Fruit fly (Drosophila melanogaster) whole organism, embryonic: ENCODE measurements around the gene Cks85A.

Source experiments
- CG1024 ChIP-seq: fragments of 200-800 bp; sonication (Bioruptor generic); IDR thresholded peaks from 2 replicates; pipeline ENCODE4 v1.3.6; 2022; ENCODE audit warnings: missing biosample characterization, missing genetic modification characterization
- CG10979 ChIP-seq: fragments of 200-800 bp; sonication (Bioruptor generic); optimal IDR thresholded peaks from 2 replicates; lab custom pipeline; 2018; ENCODE audit warnings: missing biosample characterization, mild to moderate bottlenecking, missing genetic modification characterization, moderate library complexity
- CG11696 ChIP-seq: fragments of 200-800 bp; sonication (Bioruptor generic); IDR thresholded peaks from 2 replicates; pipeline ENCODE4 v1.3.6; 2022; ENCODE audit warnings: missing biosample characterization, missing genetic modification characterization
- CG12942 ChIP-seq: fragments of 200-800 bp; sonication (Bioruptor generic); optimal IDR thresholded peaks from 3 replicates; lab custom pipeline; 2016; ENCODE audit warnings: missing biosample characterization, missing genetic modification characterization
- CG13287 ChIP-seq: fragments of 200-800 bp; sonication (Bioruptor generic); IDR thresholded peaks from 2 replicates; pipeline ENCODE4 v1.3.6; 2022; ENCODE audit warnings: missing biosample characterization, missing genetic modification characterization; ENCODE audit not compliant: partially characterized antibody
- CG15514 ChIP-seq: fragments of 200-800 bp; sonication (Bioruptor generic); optimal IDR thresholded peaks from 3 replicates; lab custom pipeline; 2017; ENCODE audit warnings: missing biosample characterization, missing genetic modification characterization, mild to moderate bottlenecking, moderate library complexity, missing genetic modification reagents
- CG1647 ChIP-seq: fragments of 200-800 bp; sonication (Bioruptor generic); optimal IDR thresholded peaks from 3 replicates; lab custom pipeline; 2016; ENCODE audit warnings: missing biosample characterization, missing genetic modification characterization
- CG18262 ChIP-seq: fragments of 200-800 bp; optimal IDR thresholded peaks from 3 replicates; lab custom pipeline; 2019; ENCODE audit warnings: missing biosample characterization, mild to moderate bottlenecking, missing genetic modification characterization, moderate library complexity
- CG18619 ChIP-seq: fragments of 200-800 bp; sonication (Bioruptor generic); optimal IDR thresholded peaks from 3 replicates; lab custom pipeline; 2017; ENCODE audit warnings: missing biosample characterization, mild to moderate bottlenecking, missing genetic modification characterization
- CG30403 ChIP-seq: fragments of 200-800 bp; sonication (Bioruptor generic); optimal IDR thresholded peaks from 3 replicates; lab custom pipeline; 2016; ENCODE audit warnings: missing biosample characterization, missing genetic modification characterization
- CG30431 ChIP-seq: fragments of 200-800 bp; sonication (Bioruptor generic); optimal IDR thresholded peaks from 2 replicates; lab custom pipeline; 2017; ENCODE audit warnings: missing biosample characterization, missing genetic modification characterization
- CG31365 ChIP-seq: fragments of 200-800 bp; sonication (Bioruptor generic); optimal IDR thresholded peaks from 2 replicates; lab custom pipeline; 2018; ENCODE audit warnings: missing biosample characterization, mild to moderate bottlenecking, missing genetic modification characterization
- CG3163 ChIP-seq: fragments of 200-800 bp; sonication (Bioruptor generic); optimal IDR thresholded peaks from 3 replicates; lab custom pipeline; 2016; ENCODE audit warnings: missing biosample characterization, missing genetic modification characterization
- CG3407 ChIP-seq: fragments of 200-800 bp; sonication (Bioruptor generic); optimal IDR thresholded peaks from 2 replicates; lab custom pipeline; 2018; ENCODE audit warnings: missing biosample characterization, mild to moderate bottlenecking, missing genetic modification characterization
- CG4360 ChIP-seq: fragments of 200-800 bp; sonication (Bioruptor generic); IDR thresholded peaks from 2 replicates; pipeline ENCODE4 v1.3.6; 2022; ENCODE audit warnings: missing biosample characterization, missing genetic modification characterization
- CG4730 ChIP-seq: fragments of 200-800 bp; sonication (Bioruptor generic); IDR thresholded peaks from 2 replicates; pipeline ENCODE4 v1.3.6; 2022; ENCODE audit warnings: missing biosample characterization, missing genetic modification characterization
- CG6254 ChIP-seq: fragments of 200-800 bp; sonication (Bioruptor generic); optimal IDR thresholded peaks from 3 replicates; lab custom pipeline; 2017; ENCODE audit warnings: mild to moderate bottlenecking, missing biosample characterization, missing genetic modification reagents, missing genetic modification characterization
- CG8765 ChIP-seq: fragments of 200-800 bp; sonication (Bioruptor generic); IDR thresholded peaks from 2 replicates; pipeline ENCODE4 v1.3.6; 2022; ENCODE audit warnings: missing biosample characterization, missing genetic modification characterization
- CG9609 ChIP-seq: fragments of 200-800 bp; sonication (Bioruptor generic); optimal IDR thresholded peaks from 3 replicates; lab custom pipeline; 2016; ENCODE audit warnings: missing biosample characterization, missing genetic modification characterization
- Chrac-16 ChIP-seq: fragments of 200-800 bp; sonication (Bioruptor generic); optimal IDR thresholded peaks from 3 replicates; lab custom pipeline; 2016; ENCODE audit warnings: missing biosample characterization, missing genetic modification characterization
- D19A ChIP-seq: fragments of 200-800 bp; optimal IDR thresholded peaks from 3 replicates; lab custom pipeline; 2019; ENCODE audit warnings: missing biosample characterization, mild to moderate bottlenecking, missing genetic modification characterization, moderate library complexity
- Dfd ChIP-seq, 2 experiments: fragments of >200 bp; optimal IDR thresholded peaks; 2 replicates each; lab custom pipeline; 2017; ENCODE audit warnings: missing biosample characterization in 2 of 2, missing genetic modification characterization in 2 of 2
- E2f1 ChIP-seq: fragments of 200-800 bp; sonication (Bioruptor generic); IDR thresholded peaks from 2 replicates; pipeline ENCODE4 v1.3.6; 2022; ENCODE audit warnings: missing biosample characterization, missing genetic modification characterization
- H15 ChIP-seq: fragments of 200-800 bp; sonication (Bioruptor generic); IDR thresholded peaks from 3 replicates; pipeline ENCODE4 v1.3.6; 2022; ENCODE audit warnings: missing biosample characterization, missing genetic modification characterization
- Hr39 ChIP-seq: fragments of >200 bp; optimal IDR thresholded peaks from 2 replicates; lab custom pipeline; 2017
- Hsf ChIP-seq: fragments of 200-800 bp; sonication (Bioruptor generic); optimal IDR thresholded peaks from 3 replicates; lab custom pipeline; 2016; ENCODE audit warnings: missing biosample characterization, missing genetic modification characterization
- MTF-1 ChIP-seq: fragments of 200-800 bp; sonication (Bioruptor generic); optimal IDR thresholded peaks from 2 replicates; lab custom pipeline; 2018; ENCODE audit warnings: missing biosample characterization, mild to moderate bottlenecking, missing genetic modification characterization, borderline replicate concordance
- Max ChIP-seq: fragments of 200-800 bp; sonication (Bioruptor generic); optimal IDR thresholded peaks from 2 replicates; lab custom pipeline; 2016; ENCODE audit warnings: missing biosample characterization, mild to moderate bottlenecking, missing genetic modification characterization
- NC2β ChIP-seq: fragments of 200-800 bp; sonication (Bioruptor generic); optimal IDR thresholded peaks from 2 replicates; lab custom pipeline; 2016; ENCODE audit warnings: missing biosample characterization, missing genetic modification characterization
- Sox102F ChIP-seq: fragments of 200-800 bp; sonication (Bioruptor generic); optimal IDR thresholded peaks from 2 replicates; lab custom pipeline; 2018; ENCODE audit warnings: missing biosample characterization, mild to moderate bottlenecking, missing genetic modification characterization, moderate library complexity
- al ChIP-seq: fragments of 200-800 bp; sonication (Bioruptor generic); IDR thresholded peaks from 2 replicates; pipeline ENCODE4 v1.3.6; 2022; ENCODE audit warnings: missing biosample characterization, missing genetic modification characterization
- ara ChIP-seq: fragments of 200-800 bp; sonication (Bioruptor generic); IDR thresholded peaks from 2 replicates; pipeline ENCODE4 v1.3.6; 2022; ENCODE audit warnings: missing biosample characterization, missing genetic modification characterization
- ase ChIP-seq: fragments of 200-800 bp; sonication (Bioruptor generic); IDR thresholded peaks from 3 replicates; pipeline ENCODE4 v1.3.6; 2022; ENCODE audit warnings: missing biosample characterization, missing genetic modification characterization
- chn ChIP-seq: fragments of 200-800 bp; sonication (Bioruptor generic); optimal IDR thresholded peaks from 2 replicates; lab custom pipeline; 2016; ENCODE audit warnings: missing biosample characterization, missing genetic modification characterization
- corto ChIP-seq: fragments of 200-800 bp; sonication (Bioruptor generic); optimal IDR thresholded peaks from 2 replicates; lab custom pipeline; 2016; ENCODE audit warnings: missing biosample characterization, mild to moderate bottlenecking, missing genetic modification characterization, moderate library complexity
- dpn ChIP-seq, 2 experiments: fragments of 200-800 bp; sonication (Bioruptor generic); optimal IDR thresholded peaks; 3 replicates each; lab custom pipeline; 2016; ENCODE audit warnings: missing biosample characterization in 2 of 2, missing genetic modification characterization in 2 of 2
- gce ChIP-seq: fragments of 200-800 bp; sonication (Bioruptor generic); IDR thresholded peaks from 3 replicates; pipeline ENCODE4 v1.3.6; 2022; ENCODE audit warnings: missing biosample characterization, missing genetic modification characterization
- hkb ChIP-seq, 2 experiments: fragments of 200-800 bp in 1 of 2; fragments of >200 bp in 1 of 2; sonication (Bioruptor generic) in 1 of 2; IDR thresholded peaks in 1 of 2; optimal IDR thresholded peaks in 1 of 2; 2 replicates each; pipeline versions ENCODE4 v1.3.6 to Lab custom; 2017 to 2022; ENCODE audit warnings: missing biosample characterization in 1 of 2, missing genetic modification characterization in 1 of 2
- inv ChIP-seq: fragments of 200-800 bp; sonication (Bioruptor generic); IDR thresholded peaks from 2 replicates; pipeline ENCODE4 v1.3.6; 2022; ENCODE audit warnings: missing biosample characterization, missing genetic modification characterization; ENCODE audit not compliant: partially characterized antibody
- jing ChIP-seq: fragments of 200-800 bp; sonication (Bioruptor generic); optimal IDR thresholded peaks from 2 replicates; lab custom pipeline; 2018; ENCODE audit warnings: missing biosample characterization, mild to moderate bottlenecking, missing genetic modification characterization
- jumu ChIP-seq: fragments of 200-800 bp; sonication (Bioruptor generic); optimal IDR thresholded peaks from 3 replicates; lab custom pipeline; 2016; ENCODE audit warnings: missing biosample characterization, missing genetic modification characterization
- klu ChIP-seq: fragments of 200-800 bp; sonication (Bioruptor generic); IDR thresholded peaks from 2 replicates; pipeline ENCODE4 v1.3.6; 2022; ENCODE audit warnings: missing biosample characterization, missing genetic modification characterization
- lmd ChIP-seq: fragments of 200-800 bp; sonication (Bioruptor generic); IDR thresholded peaks from 2 replicates; pipeline ENCODE4 v1.3.6; 2022; ENCODE audit warnings: missing biosample characterization, missing genetic modification characterization
- onecut ChIP-seq: fragments of 200-800 bp; sonication (Bioruptor generic); IDR thresholded peaks from 2 replicates; pipeline ENCODE4 v1.3.6; 2022; ENCODE audit warnings: missing biosample characterization, missing genetic modification characterization
- row ChIP-seq: fragments of 200-800 bp; sonication (Bioruptor generic); IDR thresholded peaks from 3 replicates; pipeline ENCODE4 v1.3.6; 2022; ENCODE audit warnings: missing biosample characterization, missing genetic modification characterization
- schlank ChIP-seq: fragments of 200-800 bp; sonication (Bioruptor generic); optimal IDR thresholded peaks from 2 replicates; lab custom pipeline; 2018; ENCODE audit warnings: missing biosample characterization, mild to moderate bottlenecking, missing genetic modification characterization
- scrt ChIP-seq: fragments of 200-800 bp; sonication (Bioruptor generic); optimal IDR thresholded peaks from 2 replicates; lab custom pipeline; 2018; ENCODE audit warnings: missing biosample characterization, mild to moderate bottlenecking, missing genetic modification characterization, moderate library complexity
- seq ChIP-seq: fragments of 200-800 bp; sonication (Bioruptor generic); IDR thresholded peaks from 2 replicates; pipeline ENCODE4 v1.3.6; 2022; ENCODE audit warnings: missing biosample characterization, missing genetic modification characterization
- stc ChIP-seq: fragments of 200-800 bp; sonication (Bioruptor generic); IDR thresholded peaks from 2 replicates; pipeline ENCODE4 v1.3.6; 2022; ENCODE audit warnings: missing biosample characterization, missing genetic modification characterization
- stwl ChIP-seq: fragments of 200-800 bp; sonication (Bioruptor generic); optimal IDR thresholded peaks from 3 replicates; lab custom pipeline; 2018; ENCODE audit warnings: missing biosample characterization, mild to moderate bottlenecking, missing genetic modification characterization, moderate library complexity
- trem ChIP-seq: fragments of 200-800 bp; optimal IDR thresholded peaks from 3 replicates; lab custom pipeline; 2019; ENCODE audit warnings: missing biosample characterization, mild to moderate bottlenecking, missing genetic modification characterization, moderate library complexity

The Cks85A gene

DNA sequence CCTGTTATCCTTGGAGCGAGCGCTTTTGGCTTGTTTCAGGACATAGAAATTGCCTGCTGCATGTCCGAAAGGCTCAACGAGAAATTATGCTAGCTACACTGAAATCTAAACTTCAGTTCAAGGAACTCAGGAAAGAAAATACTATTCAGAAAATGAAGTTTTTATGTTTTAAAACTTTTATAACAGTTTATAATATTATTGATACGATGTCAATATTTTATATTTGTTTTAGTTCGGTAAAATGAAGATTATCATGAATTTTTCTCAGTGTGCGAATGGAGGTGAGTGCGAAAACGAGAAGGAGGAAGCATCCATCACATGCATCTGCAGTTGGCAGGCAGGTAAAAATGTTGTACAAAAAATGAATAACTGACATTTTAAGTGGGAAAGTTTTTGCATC is 28.1 kb upstream of the Cks85A start (continued):
- TF ChIP-seq trem (tag; lab: Kevin White, UChicago) (peak; percentile 65), inv (GFP tag; lab: Robert Waterston, UW) (no peak), D19A (tag; lab: Kevin White, UChicago) (peak; percentile 69), al (0 out of 2 replicates have a peak, but pooled peaks have one; percentile 22), CG18619 (GFP tag; lab: Kevin White, UChicago) (peak; percentile 20), CG30403 (GFP tag; lab: Kevin White, UChicago) (peak; percentile 71), Sox102F (GFP tag; lab: Kevin White, UChicago) (peak; percentile 82), gce (GFP tag; lab: Robert Waterston, UW) (0 out of 3 replicates have a peak, but pooled peaks have one; percentile 26), CG9609 (GFP tag; lab: Kevin White, UChicago) (no peak), CG4730 (GFP tag; lab: Robert Waterston, UW) (peak; percentile 40; the same call in 1 of the 2 replicates), E2f1 (GFP tag; lab: Robert Waterston, UW) (peak; percentile 56; the same call in 1 of the 2 replicates), seq (GFP tag; lab: Robert Waterston, UW) (peak; percentile 57), NC2β (peak; percentile 14), stwl (peak; percentile 15), CG8765 (GFP tag; lab: Robert Waterston, UW) (peak; percentile 63), klu (GFP tag; lab: Robert Waterston, UW) (0 out of 2 replicates have a peak, but pooled peaks have one; percentile 33), Chrac-16 (GFP tag; lab: Kevin White, UChicago) (peak; percentile 48), stc (GFP tag; lab: Robert Waterston, UW) (peak; percentile 72), CG3407 (peak; percentile 44), jing (GFP tag; lab: Kevin White, UChicago) (peak; percentile 6), dpn (GFP tag; optimal IDR thresholded peaks at IDR 0.05; lab: Kevin White, UChicago) (peak in 1 of 2 experiments; percentile 63), ara (GFP tag; lab: Robert Waterston, UW) (peak; percentile 56; the same call in 1 of the 2 replicates), CG3163 (no peak), MTF-1 (GFP tag; lab: Kevin White, UChicago) (peak; percentile 47), CG11696 (GFP tag; lab: Robert Waterston, UW) (0 out of 2 replicates have a peak, but pooled peaks have one; percentile 44), Hr39 (lab: Kevin White, UChicago) (no peak), chn (GFP tag; lab: Kevin White, UChicago) (peak; percentile 49), Max (GFP tag; lab: Kevin White, UChicago) (peak; percentile 65), lmd (GFP tag; lab: Robert Waterston, UW) (peak; percentile 59), scrt (GFP tag; lab: Kevin White, UChicago) (no peak), CG1024 (GFP tag; lab: Robert Waterston, UW) (peak; percentile 42; the same call in 1 of the 2 replicates), schlank (tag; lab: Kevin White, UChicago) (no peak), corto (GFP tag; lab: Kevin White, UChicago) (no peak), ase (GFP tag; lab: Robert Waterston, UW) (peak; percentile 48; the same call in 1 of the 3 replicates), CG6254 (GFP tag; lab: Kevin White, UChicago) (peak; percentile 20), H15 (GFP tag; lab: Robert Waterston, UW) (peak; percentile 36; the same call in 1 of the 3 replicates), CG10979 (tag; lab: Kevin White, UChicago) (peak; percentile 76), CG13287 (GFP tag; lab: Robert Waterston, UW) (no peak), onecut (GFP tag; lab: Robert Waterston, UW) (peak; percentile 80; the same call in 1 of the 2 replicates), CG31365 (tag; lab: Kevin White, UChicago) (no peak), CG15514 (GFP tag; lab: Kevin White, UChicago) (peak; percentile 21), jumu (GFP tag; lab: Kevin White, UChicago) (no peak), row (peak; percentile 69), Dfd (GFP tag; optimal IDR thresholded peaks at IDR 0.05; lab: Kevin White, UChicago) (no peak), hkb (optimal IDR thresholded peaks at IDR 0.05; lab: Kevin White, UChicago) (no peak), hkb (GFP tag; IDR thresholded peaks at IDR 0.05; lab: Robert Waterston, UW) (peak; percentile 79), CG30431 (GFP tag; lab: Kevin White, UChicago) (peak; percentile 51), CG18262 (peak; percentile 75), CG1647 (GFP tag; lab: Kevin White, UChicago) (peak; percentile 23), CG12942 (peak; percentile 43), CG4360 (GFP tag; lab: Robert Waterston, UW) (no peak), Hsf (peak; percentile 29)
